Fruit fly (Drosophila melanogaster) whole organism, wandering third instar larva: Measurements from ENCODE around the gene CG9171.

ENCODE experiments used
- Abd-B ChIP-seq: fragments of >200 bp; optimal IDR thresholded peaks from 2 replicates; lab custom pipeline; 2017; ENCODE audit warnings: missing biosample characterization, missing genetic modification characterization
- CG32264 ChIP-seq: fragments of 200-800 bp; sonication (Bioruptor generic); optimal IDR thresholded peaks from 2 replicates; lab custom pipeline; 2016; ENCODE audit warnings: missing biosample characterization, missing genetic modification characterization
- CG9705 ChIP-seq: fragments of 200-800 bp; sonication (Bioruptor generic); optimal IDR thresholded peaks from 2 replicates; lab custom pipeline; 2018; ENCODE audit warnings: missing biosample characterization, mild to moderate bottlenecking, missing genetic modification characterization
- CrebA ChIP-seq: fragments of 200-800 bp; sonication (Bioruptor generic); optimal IDR thresholded peaks from 2 replicates; lab custom pipeline; 2016; ENCODE audit warnings: missing biosample characterization, mild to moderate bottlenecking, missing genetic modification characterization, borderline replicate concordance
- Dfd ChIP-seq: fragments of >200 bp; optimal IDR thresholded peaks from 2 replicates; lab custom pipeline; 2017; ENCODE audit warnings: missing biosample characterization, missing genetic modification characterization
- Dif ChIP-seq: fragments of 200-275, 200-300 bp; sonication (Bioruptor generic); optimal IDR thresholded peaks from 2 replicates; lab custom pipeline; 2018; ENCODE audit warnings: missing biosample characterization, missing genetic modification characterization; ENCODE audit not compliant: partially characterized antibody
- GATAd ChIP-seq: sonication (Bioruptor generic); optimal IDR thresholded peaks from 2 replicates; lab custom pipeline; 2016; ENCODE audit warnings: missing biosample characterization, missing genetic modification characterization
- HLH106 ChIP-seq: fragments of 200-800 bp; optimal IDR thresholded peaks from 3 replicates; lab custom pipeline; 2019; ENCODE audit warnings: missing biosample characterization, mild to moderate bottlenecking, missing genetic modification characterization, moderate library complexity
- Hnf4 ChIP-seq: fragments of 200-800 bp; sonication (Bioruptor generic); optimal IDR thresholded peaks from 2 replicates; lab custom pipeline; 2016; ENCODE audit warnings: missing biosample characterization, mild to moderate bottlenecking, missing genetic modification characterization
- Hr78 ChIP-seq: fragments of >200 bp; optimal IDR thresholded peaks from 2 replicates; lab custom pipeline; 2017; ENCODE audit warnings: missing biosample characterization, missing genetic modification characterization
- Hr83 ChIP-seq: fragments of 200-300 bp; sonication (Bioruptor generic); optimal IDR thresholded peaks from 2 replicates; lab custom pipeline; 2016; ENCODE audit warnings: missing biosample characterization, mild to moderate bottlenecking, missing genetic modification characterization, moderate library complexity; ENCODE audit not compliant: poor library complexity, severe bottlenecking
- Myc ChIP-seq: fragments of >200 bp; optimal IDR thresholded peaks from 2 replicates; lab custom pipeline; 2017
- OdsH ChIP-seq: fragments of 200-800 bp; sonication (Bioruptor generic); optimal IDR thresholded peaks from 2 replicates; lab custom pipeline; 2016; ENCODE audit warnings: missing biosample characterization, mild to moderate bottlenecking, missing genetic modification characterization
- Rel ChIP-seq, 2 experiments: fragments of 200-800 bp; sonication (Bioruptor generic) in 1 of 2; optimal IDR thresholded peaks; 2 replicates in 1 of 2; 3 replicates in 1 of 2; lab custom pipeline; 2016 to 2019; ENCODE audit warnings: mild to moderate bottlenecking in 2 of 2, missing biosample characterization in 2 of 2, missing genetic modification characterization in 2 of 2, moderate library complexity in 1 of 2
- Sp1 ChIP-seq: fragments of 200-800 bp; sonication (Bioruptor generic); optimal IDR thresholded peaks from 3 replicates; lab custom pipeline; 2019; ENCODE audit warnings: missing biosample characterization, mild to moderate bottlenecking, missing genetic modification characterization, moderate library complexity
- Vsx2 ChIP-seq: fragments of 200-300, 225-300 bp; sonication (Bioruptor generic); optimal IDR thresholded peaks from 2 replicates; lab custom pipeline; 2018; ENCODE audit warnings: missing biosample characterization, missing genetic modification characterization; ENCODE audit not compliant: partially characterized antibody
- br ChIP-seq: fragments of 200-800 bp; sonication (Bioruptor generic); optimal IDR thresholded peaks from 2 replicates; lab custom pipeline; 2016; ENCODE audit warnings: missing biosample characterization, missing genetic modification characterization
- brk ChIP-seq: fragments of 200-800 bp; sonication (Bioruptor generic); optimal IDR thresholded peaks from 2 replicates; lab custom pipeline; 2016; ENCODE audit warnings: missing biosample characterization, mild to moderate bottlenecking, missing genetic modification characterization
- dl ChIP-seq, 2 experiments: fragments of 175-275, 200-275 bp in 1 of 2; fragments of 200-275 bp in 1 of 2; sonication (Bioruptor generic); optimal IDR thresholded peaks; lab custom pipeline; 2018; ENCODE audit warnings: mild to moderate bottlenecking in 2 of 2, missing biosample characterization in 2 of 2, missing genetic modification characterization in 2 of 2, moderate library complexity in 2 of 2; ENCODE audit not compliant: partially characterized antibody in 2 of 2, insufficient read depth in 1 of 2
- ey ChIP-seq: fragments of 200-800 bp; sonication (Bioruptor generic); optimal IDR thresholded peaks from 2 replicates; lab custom pipeline; 2016; ENCODE audit warnings: missing biosample characterization, missing genetic modification characterization
- foxo ChIP-seq, 2 experiments: fragments of 200-800 bp; sonication (Bioruptor generic); optimal IDR thresholded peaks; 2 replicates in 1 of 2; 3 replicates in 1 of 2; lab custom pipeline; 2016 to 2017; ENCODE audit warnings: missing biosample characterization in 2 of 2, missing genetic modification characterization in 2 of 2
- fru ChIP-seq: fragments of 200-800 bp; sonication (Bioruptor generic); optimal IDR thresholded peaks from 3 replicates; lab custom pipeline; 2016; ENCODE audit warnings: missing biosample characterization, mild to moderate bottlenecking, missing genetic modification characterization
- h ChIP-seq: fragments of 200-800 bp; sonication (Bioruptor generic); optimal IDR thresholded peaks from 3 replicates; lab custom pipeline; 2016; ENCODE audit warnings: missing biosample characterization, mild to moderate bottlenecking, missing genetic modification characterization
- jim ChIP-seq: fragments of 175-275, 200-325 bp; sonication (Bioruptor generic); optimal IDR thresholded peaks from 2 replicates; lab custom pipeline; 2016; ENCODE audit warnings: missing biosample characterization, mild to moderate bottlenecking, missing genetic modification characterization
- lola ChIP-seq: fragments of >200 bp; optimal IDR thresholded peaks from 2 replicates; lab custom pipeline; 2017; ENCODE audit warnings: missing biosample characterization, missing genetic modification characterization
- pan ChIP-seq: fragments of >200 bp; optimal IDR thresholded peaks from 2 replicates; lab custom pipeline; 2017
- psq ChIP-seq: fragments of 200-800 bp; sonication (Bioruptor generic); optimal IDR thresholded peaks from 3 replicates; lab custom pipeline; 2017; ENCODE audit warnings: missing biosample characterization, mild to moderate bottlenecking, missing genetic modification characterization, moderate library complexity
- rgr ChIP-seq: fragments of 200-800 bp; sonication (Bioruptor generic); optimal IDR thresholded peaks from 3 replicates; lab custom pipeline; 2016; ENCODE audit warnings: missing biosample characterization, mild to moderate bottlenecking, missing genetic modification characterization
- sv ChIP-seq: fragments of 200-800 bp; sonication (Bioruptor generic); optimal IDR thresholded peaks from 3 replicates; lab custom pipeline; 2016; ENCODE audit warnings: missing biosample characterization, missing genetic modification characterization
- tai ChIP-seq: sonication (Bioruptor generic); optimal IDR thresholded peaks from 2 replicates; lab custom pipeline; 2016; ENCODE audit warnings: missing biosample characterization, missing genetic modification characterization
- usp ChIP-seq: fragments of >200 bp; optimal IDR thresholded peaks from 2 replicates; lab custom pipeline; 2017; ENCODE audit warnings: missing biosample characterization, missing genetic modification characterization
- woc ChIP-seq: sonication (Bioruptor generic); optimal IDR thresholded peaks from 2 replicates; lab custom pipeline; 2016; ENCODE audit warnings: missing biosample characterization, mild to moderate bottlenecking, missing genetic modification characterization

Gene CG9171

dm6 chr2L:5751448-5751847 is 48.6 kb downstream of the CG9171 start:
- no peak for TF ChIP-seq Hnf4 (GFP tag; lab: Kevin White, UChicago)
- no peak for TF ChIP-seq usp (GFP tag; lab: Kevin White, UChicago)
- peak; percentile 38 for TF ChIP-seq OdsH (GFP tag; lab: Kevin White, UChicago)
- peak; percentile 28 for TF ChIP-seq br (GFP tag; lab: Kevin White, UChicago)
- no peak for TF ChIP-seq lola (GFP tag; lab: Kevin White, UChicago)
- no peak for TF ChIP-seq GATAd
- TF ChIP-seq Hr83 (GFP tag; lab: Kevin White, UChicago): no peak
- no peak for TF ChIP-seq Hr78 (GFP tag; lab: Kevin White, UChicago)
- peak; percentile 24 for TF ChIP-seq Sp1
- no peak for TF ChIP-seq dl (GFP tag; optimal IDR thresholded peaks at IDR 0.05; lab: Kevin White, UChicago; ENCODE audit: insufficient read depth in 1 of 2, partially characterized antibody in 2 of 2)
- no peak for TF ChIP-seq Dif
- TF ChIP-seq CG9705: no peak
- peak in 1 of 2 experiments; percentile 28 for TF ChIP-seq foxo (GFP tag; optimal IDR thresholded peaks at IDR 0.05; lab: Kevin White, UChicago)
- TF ChIP-seq brk: no peak
- no peak for TF ChIP-seq Rel (GFP tag; optimal IDR thresholded peaks at IDR 0.05; lab: Kevin White, UChicago)
- TF ChIP-seq Rel (tag; optimal IDR thresholded peaks at IDR 0.05; lab: Kevin White, UChicago): no peak
- TF ChIP-seq Vsx2 (GFP tag; lab: Kevin White, UChicago): no peak
- peak; percentile 42 for TF ChIP-seq psq
- TF ChIP-seq CrebA (GFP tag; lab: Kevin White, UChicago): no peak
- no peak for TF ChIP-seq pan
- TF ChIP-seq ey (GFP tag; lab: Kevin White, UChicago): peak; percentile 40
- peak; percentile 50 for TF ChIP-seq woc (GFP tag; lab: Kevin White, UChicago)
- TF ChIP-seq HLH106 (tag; lab: Kevin White, UChicago): peak; percentile 31
- TF ChIP-seq fru (GFP tag; lab: Kevin White, UChicago): peak; percentile 55
- peak; percentile 50 for TF ChIP-seq h (GFP tag; lab: Kevin White, UChicago)
- peak; percentile 33 for TF ChIP-seq rgr
- TF ChIP-seq, all 38 proteins: peak for 11

dm6 chr2L:5748188-5748587 is 51.9 kb downstream of the CG9171 start:
- TF ChIP-seq psq: no peak
- TF ChIP-seq Hr78 (GFP tag; lab: Kevin White, UChicago): no peak
- TF ChIP-seq sv (GFP tag; lab: Kevin White, UChicago): no peak
- TF ChIP-seq CG32264 (GFP tag; lab: Kevin White, UChicago): no peak
- TF ChIP-seq Abd-B (GFP tag; lab: Kevin White, UChicago): no peak
- no peak for TF ChIP-seq Hnf4 (GFP tag; lab: Kevin White, UChicago)
- TF ChIP-seq pan: no peak
- no peak for TF ChIP-seq jim (GFP tag; lab: Kevin White, UChicago)
- no peak for TF ChIP-seq Myc (lab: Kevin White, UChicago)

DNA sequence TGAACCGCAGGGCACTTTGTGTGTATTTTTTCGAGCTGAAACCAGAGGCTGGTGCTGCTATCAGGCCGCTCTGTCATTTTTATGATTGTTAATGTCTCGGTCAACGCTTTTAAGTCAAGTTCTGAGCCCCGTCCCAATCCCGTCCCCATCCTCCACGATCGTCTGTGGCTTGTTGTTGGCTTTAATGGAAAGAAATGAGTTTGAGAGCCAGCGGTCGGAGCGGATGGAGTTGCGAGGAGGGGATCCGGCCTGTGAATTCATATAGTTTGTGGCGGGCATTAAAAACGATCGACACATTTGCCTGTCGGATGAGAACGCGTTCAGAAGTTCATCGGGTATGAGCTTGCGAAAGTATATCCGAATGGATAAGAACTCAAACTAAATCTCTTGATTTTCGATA is 54.2 kb downstream of the CG9171 start, which contains the start of gene CG11029:
CG11029 (plus strand) TSS at position 301 of the 400 bp plus-strand sequence.
- TF ChIP-seq Hr83 (GFP tag; lab: Kevin White, UChicago) (no peak), CG32264 (GFP tag; lab: Kevin White, UChicago) (no peak), sv (GFP tag; lab: Kevin White, UChicago) (no peak), tai (GFP tag; lab: Kevin White, UChicago) (no peak), dl (GFP tag; optimal IDR thresholded peaks at IDR 0.05; lab: Kevin White, UChicago; ENCODE audit: insufficient read depth in 1 of 2, partially characterized antibody in 2 of 2) (no peak), brk (no peak), ey (GFP tag; lab: Kevin White, UChicago) (no peak), CrebA (GFP tag; lab: Kevin White, UChicago) (no peak)

DNA sequence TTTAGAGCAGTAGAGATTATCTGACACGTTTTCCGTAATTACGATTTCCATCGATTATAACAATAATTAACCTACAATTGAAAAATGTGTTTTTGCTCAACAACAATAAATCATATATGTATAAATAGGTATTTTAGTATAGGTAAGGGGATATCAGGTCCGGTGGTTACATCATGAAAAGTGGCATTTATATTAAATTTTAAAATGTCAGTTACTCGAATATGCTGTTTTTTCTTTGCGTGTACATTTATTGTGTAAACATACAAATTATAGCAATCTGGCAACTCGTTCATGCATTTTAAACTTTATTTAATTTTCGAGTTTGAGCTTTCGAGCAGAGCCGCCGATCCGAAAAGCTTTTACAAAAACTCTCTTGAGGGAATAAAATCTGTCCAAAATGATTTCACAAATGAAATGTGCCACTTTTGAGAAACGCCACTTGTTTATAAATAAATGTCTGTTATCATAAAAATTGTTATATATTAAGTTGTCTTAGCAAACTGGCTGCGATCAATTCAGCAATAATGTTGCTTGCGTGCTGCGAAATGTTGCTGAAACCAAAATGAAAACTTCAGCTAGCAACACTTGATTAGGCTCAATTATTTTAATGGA is 56.4 kb downstream of the CG9171 start:
- TF ChIP-seq usp (GFP tag; lab: Kevin White, UChicago) (no peak), Dfd (GFP tag; lab: Kevin White, UChicago) (no peak), foxo (GFP tag; optimal IDR thresholded peaks at IDR 0.05; lab: Kevin White, UChicago) (peak in 1 of 2 experiments; percentile 19), Rel (GFP tag; optimal IDR thresholded peaks at IDR 0.05; lab: Kevin White, UChicago) (no peak), Rel (tag; optimal IDR thresholded peaks at IDR 0.05; lab: Kevin White, UChicago) (no peak), HLH106 (tag; lab: Kevin White, UChicago) (peak; percentile 25)
